Fruit fly (Drosophila melanogaster) whole organism, embryonic: ENCODE results near the gene IleRS-m.

Experiments
- Ada2b ChIP-seq: fragments of 200-800 bp; sonication (Bioruptor generic); IDR thresholded peaks from 2 replicates; pipeline ENCODE4 v1.3.6; 2022; ENCODE audit warnings: missing biosample characterization, missing genetic modification characterization
- CG10147 ChIP-seq: fragments of 200-800 bp; sonication (Bioruptor generic); optimal IDR thresholded peaks from 2 replicates; lab custom pipeline; 2019; ENCODE audit warnings: missing biosample characterization, mild to moderate bottlenecking, missing genetic modification characterization, moderate library complexity
- CG10462 ChIP-seq: fragments of 200-800 bp; sonication (Bioruptor generic); optimal IDR thresholded peaks from 2 replicates; lab custom pipeline; 2016; ENCODE audit warnings: missing biosample characterization, missing genetic modification characterization
- CG10979 ChIP-seq: fragments of 200-800 bp; sonication (Bioruptor generic); optimal IDR thresholded peaks from 2 replicates; lab custom pipeline; 2018; ENCODE audit warnings: missing biosample characterization, mild to moderate bottlenecking, missing genetic modification characterization, moderate library complexity
- CG11504 ChIP-seq: fragments of 200-800 bp; sonication (Bioruptor generic); optimal IDR thresholded peaks from 3 replicates; lab custom pipeline; 2019; ENCODE audit warnings: missing biosample characterization, mild to moderate bottlenecking, missing genetic modification characterization, moderate library complexity
- CG12071 ChIP-seq: fragments of 200-800 bp; sonication (Bioruptor generic); optimal IDR thresholded peaks from 3 replicates; lab custom pipeline; 2018; ENCODE audit warnings: missing biosample characterization, mild to moderate bottlenecking, missing genetic modification characterization
- CG1233 ChIP-seq: fragments of 200-800 bp; sonication (Bioruptor generic); optimal IDR thresholded peaks from 4 replicates; lab custom pipeline; 2018; ENCODE audit warnings: missing biosample characterization, mild to moderate bottlenecking, missing genetic modification characterization
- CG13624 ChIP-seq: fragments of 200-800 bp; sonication (Bioruptor generic); optimal IDR thresholded peaks from 2 replicates; lab custom pipeline; 2016; ENCODE audit warnings: missing biosample characterization, missing genetic modification characterization
- CG17912 ChIP-seq: fragments of 200-800 bp; sonication (Bioruptor generic); optimal IDR thresholded peaks from 2 replicates; lab custom pipeline; 2018; ENCODE audit warnings: missing biosample characterization, mild to moderate bottlenecking, missing genetic modification characterization
- CG18011 ChIP-seq: fragments of 200-800 bp; sonication (Bioruptor generic); optimal IDR thresholded peaks from 2 replicates; lab custom pipeline; 2017; ENCODE audit warnings: missing biosample characterization, missing genetic modification characterization, mild to moderate bottlenecking, moderate library complexity, missing genotype
- CG2678 ChIP-seq: fragments of 200-800 bp; sonication (Bioruptor generic); optimal IDR thresholded peaks from 3 replicates; lab custom pipeline; 2019; ENCODE audit warnings: missing biosample characterization, mild to moderate bottlenecking, missing genetic modification characterization, moderate library complexity
- CG2889 ChIP-seq: fragments of 200-800 bp; sonication (Bioruptor generic); IDR thresholded peaks from 3 replicates; pipeline ENCODE4 v1.3.6; 2022; ENCODE audit warnings: missing biosample characterization, missing genetic modification characterization
- CG3838 ChIP-seq: fragments of 200-800 bp; sonication (Bioruptor generic); optimal IDR thresholded peaks from 3 replicates; lab custom pipeline; 2016; ENCODE audit warnings: missing biosample characterization, missing genetic modification characterization
- CG5180 ChIP-seq: fragments of 200-800 bp; sonication (Bioruptor generic); optimal IDR thresholded peaks from 3 replicates; lab custom pipeline; 2017; ENCODE audit warnings: missing biosample characterization, missing genetic modification characterization, mild to moderate bottlenecking, moderate library complexity, missing genetic modification reagents
- CG6175 ChIP-seq: fragments of 200-800 bp; sonication (Bioruptor generic); IDR thresholded peaks from 3 replicates; pipeline ENCODE4 v1.3.6; 2022; ENCODE audit warnings: missing biosample characterization, missing genetic modification characterization
- CG7928 ChIP-seq: fragments of 200-800 bp; sonication (Bioruptor generic); optimal IDR thresholded peaks from 2 replicates; lab custom pipeline; 2017; ENCODE audit warnings: missing biosample characterization, mild to moderate bottlenecking, missing genetic modification characterization
- CG8388 ChIP-seq: fragments of 200-800 bp; sonication (Bioruptor generic); optimal IDR thresholded peaks from 2 replicates; lab custom pipeline; 2019; ENCODE audit warnings: missing biosample characterization, mild to moderate bottlenecking, missing genetic modification characterization, moderate library complexity
- CG9932 ChIP-seq: fragments of 200-800 bp; sonication (Bioruptor generic); IDR thresholded peaks from 2 replicates; pipeline ENCODE4 v1.3.6; 2022; ENCODE audit warnings: missing biosample characterization, missing genetic modification characterization
- Dip2 ChIP-seq: fragments of 200-800 bp; sonication (Bioruptor generic); IDR thresholded peaks from 2 replicates; pipeline ENCODE4 v1.3.6; 2022; ENCODE audit warnings: missing biosample characterization, missing genetic modification characterization
- Dip3 ChIP-seq: fragments of 200-800 bp; sonication (Bioruptor generic); optimal IDR thresholded peaks from 3 replicates; lab custom pipeline; 2016; ENCODE audit warnings: missing biosample characterization, missing genetic modification characterization
- E2f1 ChIP-seq: fragments of 200-800 bp; sonication (Bioruptor generic); IDR thresholded peaks from 2 replicates; pipeline ENCODE4 v1.3.6; 2022; ENCODE audit warnings: missing biosample characterization, missing genetic modification characterization
- ERR ChIP-seq: fragments of 200-800 bp; sonication (Bioruptor generic); optimal IDR thresholded peaks from 2 replicates; lab custom pipeline; 2016; ENCODE audit warnings: missing biosample characterization, missing genetic modification characterization
- Fer1 ChIP-seq: fragments of 200-800 bp; sonication (Bioruptor generic); optimal IDR thresholded peaks from 2 replicates; lab custom pipeline; 2017; ENCODE audit warnings: missing biosample characterization, mild to moderate bottlenecking, missing genetic modification characterization
- H15 ChIP-seq: fragments of 200-800 bp; sonication (Bioruptor generic); IDR thresholded peaks from 3 replicates; pipeline ENCODE4 v1.3.6; 2022; ENCODE audit warnings: missing biosample characterization, missing genetic modification characterization
- Mad ChIP-seq: fragments of 200-800 bp; sonication (Bioruptor generic); optimal IDR thresholded peaks from 2 replicates; lab custom pipeline; 2016; ENCODE audit warnings: missing biosample characterization, missing genetic modification characterization
- NK7.1 ChIP-seq: fragments of 200-800 bp; sonication (Bioruptor generic); optimal IDR thresholded peaks from 3 replicates; lab custom pipeline; 2016; ENCODE audit warnings: missing biosample characterization, missing genetic modification characterization
- Nf-YC ChIP-seq: fragments of 200-800 bp; optimal IDR thresholded peaks from 3 replicates; lab custom pipeline; 2019; ENCODE audit warnings: missing biosample characterization, mild to moderate bottlenecking, missing genetic modification characterization, moderate library complexity
- Pdp1 ChIP-seq, 2 experiments: fragments of 200-800 bp; sonication (Bioruptor generic); optimal IDR thresholded peaks; 3 replicates each; lab custom pipeline; 2016; ENCODE audit warnings: missing biosample characterization in 2 of 2, missing genetic modification characterization in 2 of 2, mild to moderate bottlenecking in 1 of 2, moderate library complexity in 1 of 2
- ab ChIP-seq: fragments of 200-800 bp; sonication (Bioruptor generic); optimal IDR thresholded peaks from 2 replicates; lab custom pipeline; 2016; ENCODE audit warnings: missing biosample characterization, missing genetic modification characterization
- amos ChIP-seq: fragments of 200-800 bp; sonication (Bioruptor generic); IDR thresholded peaks from 2 replicates; pipeline ENCODE4 v1.3.6; 2022; ENCODE audit warnings: missing biosample characterization, missing genetic modification characterization; ENCODE audit not compliant: partially characterized antibody
- br ChIP-seq: fragments of >200 bp; optimal IDR thresholded peaks from 2 replicates; lab custom pipeline; 2017
- chn ChIP-seq: fragments of 200-800 bp; sonication (Bioruptor generic); optimal IDR thresholded peaks from 2 replicates; lab custom pipeline; 2016; ENCODE audit warnings: missing biosample characterization, missing genetic modification characterization
- ci ChIP-seq: fragments of 200-800 bp; sonication (Bioruptor generic); IDR thresholded peaks from 3 replicates; pipeline ENCODE4 v1.3.6; 2022; ENCODE audit warnings: missing biosample characterization, missing genetic modification characterization
- corto ChIP-seq: fragments of 200-800 bp; sonication (Bioruptor generic); optimal IDR thresholded peaks from 2 replicates; lab custom pipeline; 2016; ENCODE audit warnings: missing biosample characterization, mild to moderate bottlenecking, missing genetic modification characterization, moderate library complexity
- en ChIP-seq: fragments of 200-800 bp; sonication (Bioruptor generic); optimal IDR thresholded peaks from 2 replicates; lab custom pipeline; 2016; ENCODE audit warnings: missing biosample characterization, missing genetic modification characterization
- insv ChIP-seq, 2 experiments: fragments of 200-800 bp; sonication (Bioruptor generic); optimal IDR thresholded peaks; 3 replicates each; lab custom pipeline; 2016 to 2018; ENCODE audit warnings: missing biosample characterization in 2 of 2, missing genetic modification characterization in 2 of 2
- jigr1 ChIP-seq: fragments of 200-800 bp; sonication (Bioruptor generic); IDR thresholded peaks from 3 replicates; pipeline ENCODE4 v1.3.6; 2022; ENCODE audit warnings: missing biosample characterization, missing genetic modification characterization
- kni ChIP-seq: fragments of 200-800 bp; sonication (Bioruptor generic); optimal IDR thresholded peaks from 3 replicates; lab custom pipeline; 2017; ENCODE audit warnings: mild to moderate bottlenecking, missing biosample characterization, missing genetic modification reagents, missing genetic modification characterization
- maf-S ChIP-seq: fragments of 200-800 bp; sonication (Bioruptor generic); optimal IDR thresholded peaks from 2 replicates; lab custom pipeline; 2016; ENCODE audit warnings: missing biosample characterization, missing genetic modification characterization
- mirr ChIP-seq: fragments of 200-800 bp; sonication (Bioruptor generic); optimal IDR thresholded peaks from 3 replicates; lab custom pipeline; 2018; ENCODE audit warnings: missing biosample characterization, mild to moderate bottlenecking, missing genetic modification characterization
- org-1 ChIP-seq: fragments of 200-800 bp; sonication (Bioruptor generic); optimal IDR thresholded peaks from 2 replicates; lab custom pipeline; 2017; ENCODE audit warnings: missing biosample characterization, missing genetic modification characterization
- prd ChIP-seq, 3 experiments: fragments of >200 bp in 2 of 3; fragments of 200-800 bp in 1 of 3; sonication (Bioruptor generic) in 1 of 3; optimal IDR thresholded peaks in 2 of 3; IDR thresholded peaks in 1 of 3; 2 replicates in 2 of 3; 3 replicates in 1 of 3; pipeline versions ENCODE4 v1.3.6 to Lab custom; 2017 to 2022; ENCODE audit warnings: missing biosample characterization in 1 of 3, missing genetic modification characterization in 1 of 3
- ranshi ChIP-seq: fragments of 200-800 bp; sonication (Bioruptor generic); IDR thresholded peaks from 2 replicates; pipeline ENCODE4 v1.3.6; 2022; ENCODE audit warnings: missing biosample characterization, missing genetic modification characterization
- run ChIP-seq: fragments of 200-800 bp; sonication (Bioruptor generic); optimal IDR thresholded peaks from 3 replicates; lab custom pipeline; 2018; ENCODE audit warnings: missing biosample characterization, mild to moderate bottlenecking, missing genetic modification characterization
- slp2 ChIP-seq: fragments of 200-800 bp; sonication (Bioruptor generic); optimal IDR thresholded peaks from 2 replicates; lab custom pipeline; 2016; ENCODE audit warnings: missing biosample characterization, missing genetic modification characterization
- sr ChIP-seq: fragments of 200-800 bp; sonication (Bioruptor generic); IDR thresholded peaks from 3 replicates; pipeline ENCODE4 v1.3.6; 2022; ENCODE audit warnings: missing biosample characterization, missing genetic modification characterization
- ttk ChIP-seq: fragments of 200-800 bp; sonication (Bioruptor generic); IDR thresholded peaks from 2 replicates; pipeline ENCODE4 v2.1.2; 2022; ENCODE audit warnings: missing biosample characterization, missing genetic modification characterization
- unc-4 ChIP-seq: fragments of 200-800 bp; sonication (Bioruptor generic); IDR thresholded peaks from 2 replicates; pipeline ENCODE4 v1.3.6; 2022; ENCODE audit warnings: missing biosample characterization, missing genetic modification characterization; ENCODE audit not compliant: partially characterized antibody
- wek ChIP-seq: fragments of 200-800 bp; sonication (Bioruptor generic); optimal IDR thresholded peaks from 3 replicates; lab custom pipeline; 2018; ENCODE audit warnings: missing biosample characterization, mild to moderate bottlenecking, missing genetic modification characterization, moderate library complexity
- wor ChIP-seq: fragments of 200-800 bp; sonication (Bioruptor generic); IDR thresholded peaks from 2 replicates; pipeline ENCODE4 v1.3.6; 2022; ENCODE audit warnings: missing biosample characterization, missing genetic modification characterization
- yki ChIP-seq: fragments of >200 bp; optimal IDR thresholded peaks from 3 replicates; lab custom pipeline; 2018

Gene IleRS-m

DNA sequence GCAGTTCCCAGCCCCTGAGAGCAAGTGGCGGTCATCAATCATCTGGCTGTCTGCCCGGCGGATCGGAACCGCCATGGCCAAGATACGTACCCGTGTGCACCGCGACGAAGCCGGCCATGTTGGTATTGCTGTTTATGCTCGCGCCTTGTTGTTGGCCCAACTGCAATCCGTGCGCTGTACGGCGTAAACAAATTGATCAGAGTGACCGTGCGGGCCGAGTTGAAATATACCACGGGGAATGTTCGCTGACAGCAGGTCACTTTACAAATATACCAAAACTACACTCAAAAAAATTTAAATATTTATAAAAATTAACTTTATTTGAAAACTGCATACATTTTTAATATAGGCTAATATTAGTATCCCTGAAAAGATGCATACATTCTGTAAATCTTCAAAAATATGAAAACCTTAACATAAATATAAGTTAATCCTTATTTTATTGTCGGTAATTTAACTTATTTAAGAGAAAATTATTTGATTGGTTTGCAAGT is 12.7 kb upstream of the IleRS-m start, which contains the start of gene Tasp1 (continued):
- TF ChIP-seq wor (GFP tag; lab: Robert Waterston, UW) (peak; percentile 10; the same call in 1 of the 2 replicates), chn (GFP tag; lab: Kevin White, UChicago) (peak; percentile 40), CG12071 (no peak), CG10979 (tag; lab: Kevin White, UChicago) (peak; percentile 71), CG2889 (GFP tag; lab: Robert Waterston, UW) (peak; percentile 62; the same call in 1 of the 3 replicates), br (lab: Kevin White, UChicago) (no peak), CG5180 (GFP tag; lab: Kevin White, UChicago) (no peak), Mad (GFP tag; lab: Kevin White, UChicago) (peak; percentile 21), prd (optimal IDR thresholded peaks at IDR 0.05; lab: Kevin White, UChicago) (no peak), prd (GFP tag; IDR thresholded peaks at IDR 0.05; lab: Robert Waterston, UW) (peak; percentile 66; the same call in 2 of the 3 replicates), wek (GFP tag; lab: Kevin White, UChicago) (no peak), ranshi (GFP tag; lab: Robert Waterston, UW) (0 out of 2 replicates have a peak, but pooled peaks have one; percentile 64), Pdp1 (GFP tag; optimal IDR thresholded peaks at IDR 0.05; lab: Kevin White, UChicago) (peak in 1 of 2 experiments; percentile 49), run (tag; lab: Kevin White, UChicago) (no peak), jigr1 (GFP tag; lab: Robert Waterston, UW) (no peak), CG13624 (GFP tag; lab: Kevin White, UChicago) (no peak), ci (GFP tag; lab: Robert Waterston, UW) (peak; percentile 46; the same call in 2 of the 3 replicates), Dip2 (GFP tag; lab: Robert Waterston, UW) (no peak), ttk (GFP tag; lab: Robert Waterston, UW) (peak; percentile 75), yki (lab: Kevin White, UChicago) (no peak), NK7.1 (GFP tag; lab: Kevin White, UChicago) (no peak), unc-4 (GFP tag; lab: Robert Waterston, UW) (no peak), CG6175 (no peak), Fer1 (GFP tag; lab: Kevin White, UChicago) (peak; percentile 67), CG1233 (GFP tag; lab: Kevin White, UChicago) (peak; percentile 48), amos (peak; percentile 28; the same call in 1 of the 2 replicates), CG2678 (tag; lab: Kevin White, UChicago) (no peak), ab (no peak), CG10462 (no peak), insv (GFP tag; optimal IDR thresholded peaks at IDR 0.05; lab: Kevin White, UChicago) (no peak), kni (no peak), CG8388 (GFP tag; lab: Kevin White, UChicago) (peak; percentile 67), Nf-YC (no peak), CG11504 (tag; lab: Kevin White, UChicago) (no peak), CG9932 (GFP tag; lab: Robert Waterston, UW) (peak; percentile 76; the same call in 1 of the 2 replicates), org-1 (GFP tag; lab: Kevin White, UChicago) (no peak), CG7928 (no peak), Dip3 (GFP tag; lab: Kevin White, UChicago) (no peak), en (GFP tag; lab: Kevin White, UChicago) (no peak), CG18011 (GFP tag; lab: Kevin White, UChicago) (no peak), mirr (no peak), CG17912 (GFP tag; lab: Kevin White, UChicago) (no peak), Ada2b (GFP tag; lab: Robert Waterston, UW) (peak; percentile 62), CG3838 (GFP tag; lab: Kevin White, UChicago) (no peak), CG10147 (GFP tag; lab: Kevin White, UChicago) (no peak), sr (0 out of 3 replicates have a peak, but pooled peaks have one; percentile 25), ERR (no peak), maf-S (GFP tag; lab: Kevin White, UChicago) (no peak), H15 (GFP tag; lab: Robert Waterston, UW) (no peak), corto (no peak), slp2 (no peak), E2f1 (GFP tag; lab: Robert Waterston, UW) (peak; percentile 79)
